Fruit fly (Drosophila melanogaster) whole organism, prepupa: ENCODE measurements around the gene CG5455.

Experiments used
- CG10669 ChIP-seq: fragments of 200-800 bp; sonication (Bioruptor generic); optimal IDR thresholded peaks from 3 replicates; lab custom pipeline; 2018; ENCODE audit warnings: missing biosample characterization, mild to moderate bottlenecking, missing genetic modification characterization, moderate library complexity
- CG11294 ChIP-seq: fragments of 200-800 bp; sonication (Bioruptor generic); IDR thresholded peaks from 2 replicates; pipeline ENCODE4 v1.3.6; 2022; ENCODE audit warnings: missing biosample characterization, missing genetic modification characterization
- CG11762 ChIP-seq: fragments of 200-800 bp; sonication (Bioruptor generic); optimal IDR thresholded peaks from 3 replicates; lab custom pipeline; 2016; ENCODE audit warnings: missing biosample characterization, missing genetic modification characterization; ENCODE audit not compliant: insufficient read depth
- CG15336 ChIP-seq: fragments of 200-800 bp; sonication (Bioruptor generic); IDR thresholded peaks from 2 replicates; pipeline ENCODE4 v1.3.6; 2022; ENCODE audit warnings: missing biosample characterization, missing genetic modification characterization
- CG16779 ChIP-seq: fragments of 200-800 bp; sonication (Bioruptor generic); optimal IDR thresholded peaks from 3 replicates; lab custom pipeline; 2017; ENCODE audit warnings: missing biosample characterization, mild to moderate bottlenecking, missing genetic modification characterization
- CG3032 ChIP-seq: fragments of 200-800 bp; optimal IDR thresholded peaks from 2 replicates; lab custom pipeline; 2019; ENCODE audit warnings: missing biosample characterization, mild to moderate bottlenecking, missing genetic modification characterization, moderate library complexity
- CG31627 ChIP-seq: fragments of 200-800 bp; sonication (Bioruptor generic); optimal IDR thresholded peaks from 3 replicates; lab custom pipeline; 2016; ENCODE audit warnings: missing biosample characterization, missing genetic modification characterization
- CG32006 ChIP-seq: fragments of 200-800 bp; sonication (Bioruptor generic); optimal IDR thresholded peaks from 3 replicates; lab custom pipeline; 2017; ENCODE audit warnings: missing biosample characterization, mild to moderate bottlenecking, missing genetic modification characterization
- CG34406 ChIP-seq: fragments of 200-800 bp; sonication (Bioruptor generic); optimal IDR thresholded peaks from 3 replicates; lab custom pipeline; 2016; ENCODE audit warnings: missing biosample characterization, missing genetic modification characterization
- CG4318 ChIP-seq: fragments of 200-800 bp; sonication (Bioruptor generic); optimal IDR thresholded peaks from 3 replicates; lab custom pipeline; 2017; ENCODE audit warnings: missing biosample characterization, mild to moderate bottlenecking, missing genetic modification characterization
- CG6163 ChIP-seq: fragments of 200-800 bp; sonication (Bioruptor generic); IDR thresholded peaks from 3 replicates; pipeline ENCODE4 v1.3.6; 2022; ENCODE audit warnings: missing biosample characterization, missing genetic modification characterization
- CG6276 ChIP-seq: fragments of 200-800 bp; sonication (Bioruptor generic); optimal IDR thresholded peaks from 2 replicates; lab custom pipeline; 2017; ENCODE audit warnings: missing biosample characterization, mild to moderate bottlenecking, missing genetic modification characterization
- CG6792 ChIP-seq: fragments of 200-800 bp; sonication (Bioruptor generic); optimal IDR thresholded peaks from 3 replicates; lab custom pipeline; 2016; ENCODE audit warnings: missing biosample characterization, missing genetic modification characterization
- CG6854 ChIP-seq: fragments of 200-800 bp; sonication (Bioruptor generic); optimal IDR thresholded peaks from 2 replicates; lab custom pipeline; 2017; ENCODE audit warnings: missing biosample characterization, mild to moderate bottlenecking, missing genetic modification characterization
- CG7368 ChIP-seq: fragments of 200-800 bp; sonication (Bioruptor generic); optimal IDR thresholded peaks from 3 replicates; lab custom pipeline; 2016; ENCODE audit warnings: missing biosample characterization, missing genetic modification characterization
- CG8119 ChIP-seq: fragments of 200-800 bp; sonication (Bioruptor generic); IDR thresholded peaks from 3 replicates; pipeline ENCODE4 v1.3.6; 2022; ENCODE audit warnings: missing biosample characterization, missing genetic modification characterization
- CG8319 ChIP-seq: fragments of 200-800 bp; sonication (Bioruptor generic); optimal IDR thresholded peaks from 3 replicates; lab custom pipeline; 2016; ENCODE audit warnings: missing biosample characterization, missing genetic modification characterization
- CG8632 ChIP-seq: fragments of 200-800 bp; sonication (Bioruptor generic); optimal IDR thresholded peaks from 3 replicates; lab custom pipeline; 2016; ENCODE audit warnings: missing biosample characterization, missing genetic modification characterization
- Eip75B ChIP-seq: fragments of 200-800 bp; sonication (Bioruptor generic); optimal IDR thresholded peaks from 3 replicates; lab custom pipeline; 2016; ENCODE audit warnings: missing biosample characterization, missing genetic modification characterization
- Eip78C ChIP-seq: fragments of 200-800 bp; sonication (Bioruptor generic); peaks from one replicate; lab custom pipeline; 2016; ENCODE audit warnings: missing biosample characterization, missing genetic modification characterization
- Eip93F ChIP-seq: fragments of 200-800 bp; sonication (Bioruptor generic); optimal IDR thresholded peaks from 2 replicates; lab custom pipeline; 2016; ENCODE audit warnings: missing biosample characterization, mild to moderate bottlenecking, missing genetic modification characterization
- Ets21C ChIP-seq: fragments of 200-800 bp; sonication (Bioruptor generic); optimal IDR thresholded peaks from 3 replicates; lab custom pipeline; 2016; ENCODE audit warnings: missing biosample characterization, missing genetic modification characterization
- Ets96B ChIP-seq: fragments of 200-800 bp; optimal IDR thresholded peaks from 2 replicates; lab custom pipeline; 2019; ENCODE audit warnings: missing biosample characterization, mild to moderate bottlenecking, missing genetic modification characterization, moderate library complexity
- Gug ChIP-seq: fragments of 200-800 bp; sonication (Bioruptor generic); IDR thresholded peaks from 2 replicates; pipeline ENCODE4 v1.3.6; 2022; ENCODE audit warnings: missing biosample characterization, missing genetic modification characterization
- Hr39 ChIP-seq: fragments of 200-800 bp; sonication (Bioruptor generic); optimal IDR thresholded peaks from 2 replicates; lab custom pipeline; 2016; ENCODE audit warnings: missing biosample characterization, missing genetic modification characterization
- Hr4 ChIP-seq: fragments of 200-800 bp; sonication (Bioruptor generic); optimal IDR thresholded peaks from 3 replicates; lab custom pipeline; 2016; ENCODE audit warnings: missing biosample characterization, missing genetic modification characterization
- Lpt ChIP-seq: fragments of 200-800 bp; sonication (Bioruptor generic); optimal IDR thresholded peaks from 3 replicates; lab custom pipeline; 2016; ENCODE audit warnings: missing biosample characterization, missing genetic modification characterization
- OdsH ChIP-seq: fragments of 200-800 bp; sonication (Bioruptor generic); optimal IDR thresholded peaks from 3 replicates; lab custom pipeline; 2016; ENCODE audit warnings: missing biosample characterization, missing genetic modification characterization
- Smox ChIP-seq: fragments of 200-800 bp; sonication (Bioruptor generic); optimal IDR thresholded peaks from 3 replicates; lab custom pipeline; 2016; ENCODE audit warnings: missing biosample characterization, missing genetic modification characterization
- Sox102F ChIP-seq: fragments of 200-800 bp; sonication (Bioruptor generic); optimal IDR thresholded peaks from 2 replicates; lab custom pipeline; 2016; ENCODE audit warnings: missing biosample characterization, mild to moderate bottlenecking, missing genetic modification characterization
- Sox14 ChIP-seq: fragments of 200-800 bp; sonication (Bioruptor generic); optimal IDR thresholded peaks from 3 replicates; lab custom pipeline; 2016; ENCODE audit warnings: missing biosample characterization, missing genetic modification characterization
- Sox15 ChIP-seq: fragments of 200-800 bp; sonication (Bioruptor generic); optimal IDR thresholded peaks from 3 replicates; lab custom pipeline; 2016; ENCODE audit warnings: missing biosample characterization, missing genetic modification characterization
- achi ChIP-seq: fragments of 200-800 bp; sonication (Bioruptor generic); optimal IDR thresholded peaks from 3 replicates; lab custom pipeline; 2016; ENCODE audit warnings: missing biosample characterization, missing genetic modification characterization
- acj6 ChIP-seq: fragments of 200-800 bp; sonication (Bioruptor generic); optimal IDR thresholded peaks from 3 replicates; lab custom pipeline; 2016; ENCODE audit warnings: missing biosample characterization, missing genetic modification characterization
- dac ChIP-seq: fragments of 200-800 bp; sonication (Bioruptor generic); optimal IDR thresholded peaks from 2 replicates; lab custom pipeline; 2017; ENCODE audit warnings: missing biosample characterization, mild to moderate bottlenecking, missing genetic modification characterization
- dsx ChIP-seq: fragments of 200-800 bp; optimal IDR thresholded peaks from 3 replicates; lab custom pipeline; 2019; ENCODE audit warnings: missing biosample characterization, mild to moderate bottlenecking, missing genetic modification characterization, moderate library complexity; ENCODE audit not compliant: poor library complexity, severe bottlenecking
- eg ChIP-seq: fragments of 200-800 bp; sonication (Bioruptor generic); IDR thresholded peaks from 3 replicates; pipeline ENCODE4 v1.3.6; 2022; ENCODE audit warnings: missing biosample characterization, missing genetic modification characterization
- esn ChIP-seq: fragments of 200-800 bp; sonication (Bioruptor generic); optimal IDR thresholded peaks from 2 replicates; lab custom pipeline; 2016; ENCODE audit warnings: missing biosample characterization, mild to moderate bottlenecking, missing genetic modification characterization, moderate library complexity
- fkh ChIP-seq: fragments of 200-800 bp; sonication (Bioruptor generic); optimal IDR thresholded peaks from 3 replicates; lab custom pipeline; 2017; ENCODE audit warnings: missing biosample characterization, mild to moderate bottlenecking, missing genetic modification characterization, moderate library complexity
- lz ChIP-seq: fragments of 200-800 bp; sonication (Bioruptor generic); optimal IDR thresholded peaks from 3 replicates; lab custom pipeline; 2016; ENCODE audit warnings: missing biosample characterization, missing genetic modification characterization
- net ChIP-seq: fragments of 200-800 bp; sonication (Bioruptor generic); optimal IDR thresholded peaks from 3 replicates; lab custom pipeline; 2016; ENCODE audit warnings: missing biosample characterization, missing genetic modification characterization
- pdm3 ChIP-seq: fragments of 200-800 bp; sonication (Bioruptor generic); optimal IDR thresholded peaks from 3 replicates; lab custom pipeline; 2016; ENCODE audit warnings: missing biosample characterization, missing genetic modification characterization
- salr ChIP-seq, 2 experiments: fragments of 200-800 bp; sonication (Bioruptor generic); optimal IDR thresholded peaks; 3 replicates each; lab custom pipeline; 2016 to 2018; ENCODE audit warnings: missing biosample characterization in 2 of 2, missing genetic modification characterization in 2 of 2, mild to moderate bottlenecking in 1 of 2
- spab ChIP-seq: fragments of 200-800 bp; sonication (Bioruptor generic); optimal IDR thresholded peaks from 2 replicates; lab custom pipeline; 2017; ENCODE audit warnings: missing biosample characterization, mild to moderate bottlenecking, missing genetic modification characterization, missing genetic modification reagents
- ss ChIP-seq, 2 experiments: fragments of 200-800 bp; sonication (Bioruptor generic); optimal IDR thresholded peaks; 2 replicates in 1 of 2; 3 replicates in 1 of 2; lab custom pipeline; 2017 to 2018; ENCODE audit warnings: mild to moderate bottlenecking in 2 of 2, missing biosample characterization in 2 of 2, missing genetic modification characterization in 2 of 2, moderate library complexity in 1 of 2
- svp ChIP-seq: fragments of 200-800 bp; sonication (Bioruptor generic); peaks from one replicate; lab custom pipeline; 2016; ENCODE audit warnings: missing biosample characterization, missing genetic modification characterization
- topi ChIP-seq: fragments of 200-800 bp; sonication (Bioruptor generic); optimal IDR thresholded peaks from 3 replicates; lab custom pipeline; 2016; ENCODE audit warnings: missing biosample characterization, missing genetic modification characterization

Gene CG5455

DNA sequence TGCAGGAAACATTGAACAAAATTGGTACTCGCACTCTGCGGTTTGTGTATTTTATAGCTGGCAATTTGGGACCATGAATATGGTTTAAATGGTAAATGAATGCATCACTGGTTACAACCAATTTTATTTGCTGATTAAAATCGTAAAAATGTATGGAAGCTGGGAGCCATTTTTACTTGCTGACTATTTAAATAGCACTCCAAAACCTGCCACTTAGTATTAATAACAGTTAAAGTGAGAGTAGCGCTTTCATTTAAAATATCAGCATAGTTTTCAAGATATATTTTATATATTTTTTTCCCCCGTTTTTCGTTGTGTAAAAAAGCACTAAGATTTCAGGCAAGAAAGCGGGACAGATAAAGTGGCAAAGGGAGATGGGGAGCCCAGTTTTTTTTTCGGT lies 23.2 kb downstream of the CG5455 start (continued):
- TF ChIP-seq Sox15 (GFP tag; lab: Kevin White, UChicago) (peak; percentile 34), Ets96B (no peak), CG6163 (GFP tag; lab: Robert Waterston, UW) (peak; percentile 37; the same call in 1 of the 3 replicates), Ets21C (GFP tag; lab: Kevin White, UChicago) (no peak), fkh (GFP tag; lab: Kevin White, UChicago) (no peak), pdm3 (GFP tag; lab: Kevin White, UChicago) (peak; percentile 23), CG8632 (GFP tag; lab: Kevin White, UChicago) (peak; percentile 48), Eip93F (GFP tag; lab: Kevin White, UChicago) (no peak), spab (GFP tag; lab: Kevin White, UChicago) (no peak), Sox14 (GFP tag; lab: Kevin White, UChicago) (peak; percentile 31), CG15336 (GFP tag; lab: Robert Waterston, UW) (peak; percentile 28; the same call in 1 of the 2 replicates), Eip78C (GFP tag; lab: Kevin White, UChicago) (peak; percentile 91), CG32006 (GFP tag; lab: Kevin White, UChicago) (peak; percentile 50), lz (GFP tag; lab: Kevin White, UChicago) (peak; percentile 30), CG31627 (GFP tag; lab: Kevin White, UChicago) (peak; percentile 48), acj6 (GFP tag; lab: Kevin White, UChicago) (peak; percentile 39), CG8119 (GFP tag; lab: Robert Waterston, UW) (peak; percentile 34; the same call in 1 of the 3 replicates), salr (GFP tag; optimal IDR thresholded peaks at IDR 0.05; lab: Kevin White, UChicago) (no peak)

DNA sequence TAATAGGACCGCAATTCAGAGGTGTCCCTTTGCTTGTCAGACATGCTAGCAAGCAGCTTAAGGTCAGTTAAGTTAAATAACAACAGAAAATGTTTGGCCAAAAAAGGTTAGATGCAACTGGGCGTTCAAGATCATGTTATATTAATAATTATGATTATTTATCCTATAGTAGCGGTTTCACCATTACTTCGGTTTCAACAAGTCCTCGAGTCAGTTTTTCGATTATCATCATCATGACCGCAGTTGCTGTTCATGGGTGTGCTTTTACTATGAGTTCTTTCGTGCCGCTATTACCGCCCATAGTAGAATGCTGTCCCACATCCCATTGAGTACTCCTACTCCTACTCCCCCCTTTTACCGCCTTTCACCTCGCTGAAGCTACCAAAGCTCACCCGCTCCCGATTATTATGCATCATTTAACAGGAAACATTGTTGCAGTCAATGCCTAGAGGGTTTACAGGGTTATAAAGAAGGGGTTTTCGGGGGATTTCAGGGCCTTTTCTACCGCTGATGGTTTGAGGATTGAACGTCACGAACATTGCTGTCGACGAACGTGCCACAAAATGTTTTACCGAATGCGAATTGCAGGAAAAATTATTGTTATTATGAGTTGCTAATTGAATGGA lies 24.0 kb downstream of the CG5455 start:
- TF ChIP-seq net (GFP tag; lab: Kevin White, UChicago) (no peak), CG32006 (GFP tag; lab: Kevin White, UChicago) (peak; percentile 46), CG4318 (GFP tag; lab: Kevin White, UChicago) (no peak), spab (GFP tag; lab: Kevin White, UChicago) (peak; percentile 21), CG7368 (GFP tag; lab: Kevin White, UChicago) (no peak), topi (no peak), CG11294 (no peak), CG34406 (GFP tag; lab: Kevin White, UChicago) (no peak), OdsH (GFP tag; lab: Kevin White, UChicago) (peak; percentile 2), Sox102F (GFP tag; lab: Kevin White, UChicago) (no peak), eg (no peak), achi (GFP tag; lab: Kevin White, UChicago) (no peak), esn (no peak), Hr4 (GFP tag; lab: Kevin White, UChicago) (no peak), Eip75B (GFP tag; lab: Kevin White, UChicago) (no peak), dac (GFP tag; lab: Kevin White, UChicago) (no peak), CG10669 (GFP tag; lab: Kevin White, UChicago) (peak; percentile 31), ss (GFP tag; optimal IDR thresholded peaks at IDR 0.05; lab: Kevin White, UChicago) (peak in 1 of 2 experiments; percentile 30), CG11762 (GFP tag; lab: Kevin White, UChicago) (no peak), CG6854 (no peak), Hr39 (no peak), CG8632 (GFP tag; lab: Kevin White, UChicago) (no peak), CG16779 (tag; lab: Kevin White, UChicago) (no peak), acj6 (GFP tag; lab: Kevin White, UChicago) (peak; percentile 14), CG6792 (peak; percentile 14), pdm3 (GFP tag; lab: Kevin White, UChicago) (no peak), Lpt (no peak), CG15336 (GFP tag; lab: Robert Waterston, UW) (no peak; the same call in 1 of the 2 replicates), Smox (GFP tag; lab: Kevin White, UChicago) (no peak), CG6276 (GFP tag; lab: Kevin White, UChicago) (no peak), Ets96B (peak; percentile 36), Gug (GFP tag; lab: Robert Waterston, UW) (no peak), svp (GFP tag; lab: Kevin White, UChicago) (peak; percentile 61), lz (GFP tag; lab: Kevin White, UChicago) (no peak), CG8119 (GFP tag; lab: Robert Waterston, UW) (0 out of 3 replicates have a peak, but pooled peaks have one; percentile 32), CG3032 (tag; lab: Kevin White, UChicago) (peak; percentile 3), Eip93F (GFP tag; lab: Kevin White, UChicago) (no peak), dsx (GFP tag; lab: Kevin White, UChicago) (peak; percentile 93), CG8319 (GFP tag; lab: Kevin White, UChicago) (no peak)
